Worm (Caenorhabditis elegans) whole organism, L3 larva: ENCODE results near the gene chhy-1.

Experiments used
- R02D3.7 ChIP-seq: fragments of 150-350 bp; optimal IDR thresholded peaks from 2 replicates; lab custom pipeline; 2014; ENCODE audit warnings: missing biosample characterization, missing genetic modification characterization
- ZK546.5 ChIP-seq: sonication (generic microtip); optimal IDR thresholded peaks from 2 replicates; lab custom pipeline; 2017; ENCODE audit warnings: missing biosample characterization, missing genetic modification characterization
- daf-12 ChIP-seq: fragments of 150-350 bp; optimal IDR thresholded peaks from 2 replicates; lab custom pipeline; 2014; ENCODE audit warnings: missing biosample characterization, missing genetic modification reagents, missing genetic modification characterization
- nhr-11 ChIP-seq: fragments of 150-350 bp; optimal IDR thresholded peaks from 2 replicates; lab custom pipeline; 2014; ENCODE audit warnings: missing biosample characterization, missing genetic modification characterization
- nhr-12 ChIP-seq: fragments of 150-350 bp; optimal IDR thresholded peaks from 2 replicates; lab custom pipeline; 2014; ENCODE audit warnings: missing biosample characterization, missing genetic modification characterization
- tbx-2 ChIP-seq: sonication (generic microtip); optimal IDR thresholded peaks from 2 replicates; lab custom pipeline; 2016; ENCODE audit warnings: mild to moderate bottlenecking, missing genetic modification characterization, missing compliant biosample characterization
- unc-39 ChIP-seq: sonication (generic microtip); optimal IDR thresholded peaks from 4 replicates; lab custom pipeline; 2017; ENCODE audit warnings: missing biosample characterization, missing genetic modification characterization

DNA sequence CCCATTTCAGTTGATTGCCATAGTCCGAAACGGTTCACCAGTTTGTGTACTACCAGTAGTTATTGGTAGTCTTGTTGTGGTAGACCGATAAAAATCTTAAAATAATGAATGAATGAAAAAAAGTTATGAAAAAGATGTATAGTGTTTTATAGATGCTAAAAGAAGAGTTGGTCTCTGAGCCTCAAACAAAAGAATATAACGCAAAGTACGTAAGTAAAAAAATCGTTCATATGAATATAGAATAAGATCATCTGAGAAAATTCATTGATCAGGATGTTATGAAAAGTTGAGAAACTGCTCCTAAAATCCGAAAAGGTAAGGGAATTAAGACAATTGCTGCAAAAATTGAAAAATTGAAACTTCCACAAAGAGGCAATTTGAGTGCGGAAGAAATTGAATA lies at the start of gene chhy-1:
- TF ChIP-seq nhr-11 (tag; lab: Kevin White, UChicago) (no peak), daf-12 (tag; lab: Kevin White, UChicago) (no peak), unc-39 (no peak), tbx-2 (tag; lab: Kevin White, UChicago) (no peak), ZK546.5 (no peak), R02D3.7 (tag; lab: Kevin White, UChicago) (no peak), nhr-12 (tag; lab: Kevin White, UChicago) (no peak)
